Worm (Caenorhabditis elegans): ENCODE results near the gene cest-26.

DNA sequence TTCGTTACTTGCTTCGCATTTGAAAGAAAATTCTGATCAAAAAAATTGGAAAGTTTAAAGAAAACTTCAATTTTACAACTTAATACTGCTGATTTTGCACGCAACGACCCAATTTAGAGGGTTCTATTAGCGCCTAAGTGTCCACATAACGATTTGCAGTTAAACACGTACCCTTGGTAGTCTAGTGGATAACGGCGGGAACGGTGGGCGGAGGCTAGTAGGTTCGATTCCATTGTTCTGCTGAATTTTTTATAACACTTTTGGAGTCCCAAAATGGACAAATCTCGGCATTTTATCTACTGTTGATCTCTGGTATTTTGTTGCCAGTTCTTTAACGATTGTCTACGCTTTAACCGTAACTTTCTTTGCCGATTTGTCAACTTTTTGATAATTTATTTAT is 15.6 kb upstream of the cest-26 start:
- TF ChIP-seq skn-1 (tag; optimal IDR thresholded peaks at IDR 0.05) (no peak), nhr-11 (tag; optimal IDR thresholded peaks at IDR 0.05) (no peak), fos-1 (tag; optimal IDR thresholded peaks at IDR 0.05) (no peak), nhr-84 (tag; optimal IDR thresholded peaks at IDR 0.05) (no peak), sup-37 (GFP tag; optimal IDR thresholded peaks at IDR 0.05) (no peak), nhr-76 (tag; optimal IDR thresholded peaks at IDR 0.05) (no peak), nhr-71 (tag; optimal IDR thresholded peaks at IDR 0.05) (no peak), lin-15B (tag; optimal IDR thresholded peaks at IDR 0.05) (no peak), snpc-4 (tag; optimal IDR thresholded peaks at IDR 0.05) (no peak), tbx-2 (tag; optimal IDR thresholded peaks at IDR 0.05) (no peak), elt-2 (tag; optimal IDR thresholded peaks at IDR 0.05) (no peak), fkh-10 (GFP tag; optimal IDR thresholded peaks at IDR 0.05) (no peak), nhr-77 (tag; optimal IDR thresholded peaks at IDR 0.05) (no peak)

All from whole organism, L1 larva.